Worm (Caenorhabditis elegans) whole organism, L2 larva: ENCODE results near the gene rnf-113.

Experiments
- F13H6.1 ChIP-seq: sonication (generic microtip); optimal IDR thresholded peaks from 2 replicates; lab custom pipeline; 2016; ENCODE audit warnings: missing genetic modification characterization, missing compliant biosample characterization
- ceh-82 ChIP-seq: fragments of 150-350 bp; optimal IDR thresholded peaks from 2 replicates; lab custom pipeline; 2014; ENCODE audit warnings: missing biosample characterization, missing genetic modification characterization
- unc-39 ChIP-seq: fragments of 150-350 bp; optimal IDR thresholded peaks from 2 replicates; lab custom pipeline; 2014; ENCODE audit warnings: missing biosample characterization, missing genetic modification characterization

DNA sequence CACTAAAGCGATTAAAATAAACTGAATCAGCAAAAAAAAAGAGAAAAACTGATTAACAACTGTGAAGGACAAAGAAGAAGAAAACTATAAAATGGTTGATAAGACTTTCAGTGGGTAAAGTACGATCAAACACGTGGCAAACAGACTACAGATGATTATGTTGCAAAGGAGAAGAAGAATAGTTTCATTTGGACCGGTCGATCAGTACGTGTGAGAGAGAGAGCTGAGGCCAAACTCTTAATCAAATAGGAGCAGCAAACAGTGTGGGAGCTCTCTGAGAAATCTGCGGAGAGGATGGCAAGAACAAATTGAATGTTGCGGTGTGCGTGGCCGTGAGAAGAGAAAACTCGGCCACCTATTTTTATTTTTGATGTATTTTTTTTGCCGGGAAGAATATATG lies 38.4 kb downstream of the rnf-113 start:
- TF ChIP-seq unc-39 (no peak), F13H6.1 (peak; percentile 50), ceh-82 (tag; lab: Kevin White, UChicago) (no peak)
